Worm (Caenorhabditis elegans) whole organism, L1 larva: Measurements from ENCODE around the gene F10E9.7.
A peak's percentile ranks its signal among the peaks of the same experiment; 100 is the strongest.
"Not testable (repeated sequence)": the region's sequence is repeated elsewhere in the genome, so short reads cannot be mapped to it uniquely, and the experiment has no call there.

Source experiments
- C04F5.9 ChIP-seq: sonication (generic microtip); optimal IDR thresholded peaks from 2 replicates; lab custom pipeline; 2016; ENCODE audit warnings: missing genetic modification characterization, missing compliant biosample characterization
- C16A3.4 ChIP-seq: fragments of 150-350 bp; optimal IDR thresholded peaks from 2 replicates; lab custom pipeline; 2014; ENCODE audit warnings: missing biosample characterization, missing genetic modification characterization
- C34B4.2 ChIP-seq: sonication (generic microtip); optimal IDR thresholded peaks from 2 replicates; lab custom pipeline; 2017; ENCODE audit warnings: mild to moderate bottlenecking, missing genetic modification characterization, missing compliant biosample characterization
- F16B12.6 ChIP-seq: fragments of 150-350 bp; optimal IDR thresholded peaks from 2 replicates; lab custom pipeline; 2014; ENCODE audit warnings: missing biosample characterization, missing genetic modification characterization
- Y116A8C.19 ChIP-seq: sonication (generic microtip); optimal IDR thresholded peaks from 2 replicates; lab custom pipeline; 2016; ENCODE audit warnings: missing compliant biosample characterization, missing genetic modification characterization, borderline replicate concordance
- alr-1 ChIP-seq: fragments of 200-800 bp; sonication (Bioruptor generic); optimal IDR thresholded peaks from 2 replicates; lab custom pipeline; 2018; ENCODE audit warnings: borderline replicate concordance, mild to moderate bottlenecking, missing genetic modification characterization, missing compliant biosample characterization
- ama-1 ChIP-seq: fragments of 150-350 bp; optimal IDR thresholded peaks from 2 replicates; lab custom pipeline; 2014
- blmp-1 ChIP-seq: fragments of 150-350 bp; optimal IDR thresholded peaks from 2 replicates; lab custom pipeline; 2014; ENCODE audit warnings: missing biosample characterization, missing genetic modification characterization
- ceh-63 ChIP-seq: fragments of 200-800 bp; sonication (Bioruptor generic); optimal IDR thresholded peaks from 2 replicates; lab custom pipeline; 2018; ENCODE audit warnings: mild to moderate bottlenecking, missing genetic modification characterization, missing compliant biosample characterization
- ceh-82 ChIP-seq, 3 experiments: fragments of 150-350 bp in 1 of 3; sonication (generic microtip) in 2 of 3; optimal IDR thresholded peaks; 2 replicates each; lab custom pipeline; 2014 to 2017; ENCODE audit warnings: missing biosample characterization in 3 of 3, missing genetic modification characterization in 3 of 3
- dpl-1 ChIP-seq, 3 experiments: fragments of 150-350 bp in 2 of 3; sonication (generic microtip) in 1 of 3; optimal IDR thresholded peaks; 2 replicates each; lab custom pipeline; 2014 to 2017; ENCODE audit warnings: missing biosample characterization in 3 of 3, missing genetic modification characterization in 3 of 3, missing genetic modification reagents in 3 of 3
- efl-1 ChIP-seq, 4 experiments: fragments of 150-350 bp; optimal IDR thresholded peaks in 3 of 4; peaks in 1 of 4; 1 replicate in 1 of 4; 2 replicates in 3 of 4; lab custom pipeline; 2014; ENCODE audit warnings: missing biosample characterization in 2 of 4, missing genetic modification characterization in 2 of 4, missing genetic modification reagents in 2 of 4
- elt-2 ChIP-seq: sonication (generic microtip); optimal IDR thresholded peaks from 2 replicates; lab custom pipeline; 2016; ENCODE audit warnings: missing genetic modification characterization, mild to moderate bottlenecking, inconsistent platforms, missing compliant biosample characterization, missing genetic modification reagents
- elt-3 ChIP-seq, 6 experiments: fragments of 150-350 bp in 1 of 6; sonication (generic microtip); optimal IDR thresholded peaks; 2 replicates each; lab custom pipeline; 2017 to 2018; ENCODE audit warnings: missing biosample characterization in 6 of 6, missing genetic modification characterization in 6 of 6, inconsistent platforms in 1 of 6
- fkh-10 ChIP-seq: sonication (generic microtip); optimal IDR thresholded peaks from 2 replicates; lab custom pipeline; 2017; ENCODE audit warnings: missing biosample characterization, missing genetic modification reagents, missing genetic modification characterization
- fkh-4 ChIP-seq: sonication (generic microtip); optimal IDR thresholded peaks from 2 replicates; lab custom pipeline; 2016; ENCODE audit warnings: missing compliant biosample characterization, missing genetic modification characterization, borderline replicate concordance
- fkh-8 ChIP-seq: sonication (generic microtip); optimal IDR thresholded peaks from 2 replicates; lab custom pipeline; 2016; ENCODE audit warnings: mild to moderate bottlenecking, missing genetic modification characterization, missing compliant biosample characterization
- grh-1 ChIP-seq: fragments of 200-800 bp; sonication (Bioruptor generic); IDR thresholded peaks from 2 replicates; pipeline ENCODE4 v1.3.6; 2022; ENCODE audit warnings: missing genetic modification reagents, missing genetic modification characterization, missing compliant biosample characterization
- hlh-4 ChIP-seq: sonication (generic microtip); optimal IDR thresholded peaks from 2 replicates; lab custom pipeline; 2016; ENCODE audit warnings: mild to moderate bottlenecking, missing genetic modification characterization, missing compliant biosample characterization
- hpl-2 ChIP-seq: fragments of 150-350 bp; optimal IDR thresholded peaks from 2 replicates; lab custom pipeline; 2014; ENCODE audit warnings: missing biosample characterization, missing genetic modification reagents, missing genetic modification characterization
- irx-1 ChIP-seq: sonication (generic microtip); optimal IDR thresholded peaks from 2 replicates; lab custom pipeline; 2016; ENCODE audit warnings: missing genetic modification characterization, missing compliant biosample characterization
- lin-35 ChIP-seq, 2 experiments: fragments of 150-350 bp; optimal IDR thresholded peaks; 2 replicates each; lab custom pipeline; 2014; ENCODE audit warnings: missing biosample characterization in 2 of 2, missing genetic modification characterization in 2 of 2, missing genetic modification reagents in 2 of 2
- lin-39 ChIP-seq: fragments of 150-350 bp; optimal IDR thresholded peaks from 2 replicates; lab custom pipeline; 2014; ENCODE audit warnings: missing biosample characterization, missing genetic modification reagents, missing genetic modification characterization
- lsy-2 ChIP-seq, 2 experiments: fragments of 150-350 bp; optimal IDR thresholded peaks; 2 replicates each; lab custom pipeline; 2014; ENCODE audit warnings: missing biosample characterization in 2 of 2, missing genetic modification characterization in 2 of 2
- mab-9 ChIP-seq: fragments of 200-800 bp; sonication (Bioruptor generic); IDR thresholded peaks from 2 replicates; pipeline ENCODE4 v1.3.6; 2022; ENCODE audit warnings: missing genetic modification reagents, missing genetic modification characterization, missing compliant biosample characterization
- mep-1 ChIP-seq: fragments of 150-350 bp; optimal IDR thresholded peaks from 2 replicates; lab custom pipeline; 2014; ENCODE audit warnings: missing biosample characterization, missing genetic modification characterization
- nhr-47 ChIP-seq: sonication (generic microtip); optimal IDR thresholded peaks from 2 replicates; lab custom pipeline; 2016; ENCODE audit warnings: mild to moderate bottlenecking, missing genetic modification characterization, moderate library complexity, missing compliant biosample characterization
- nhr-71 ChIP-seq: sonication (generic microtip); optimal IDR thresholded peaks from 2 replicates; lab custom pipeline; 2016; ENCODE audit warnings: mild to moderate bottlenecking, missing genetic modification characterization, moderate library complexity, missing compliant biosample characterization
- nhr-76 ChIP-seq: sonication (generic microtip); optimal IDR thresholded peaks from 2 replicates; lab custom pipeline; 2017; ENCODE audit warnings: missing biosample characterization, missing genetic modification characterization
- nhr-85 ChIP-seq: sonication (generic microtip); peaks from one replicate; lab custom pipeline; 2016; ENCODE audit warnings: missing genetic modification characterization, inconsistent platforms, missing compliant biosample characterization
- pag-3 ChIP-seq: sonication (generic microtip); optimal IDR thresholded peaks from 2 replicates; lab custom pipeline; 2017; ENCODE audit warnings: missing genetic modification characterization, mild to moderate bottlenecking, missing compliant biosample characterization, antibody characterized with exemption, borderline replicate concordance; ENCODE audit not compliant: insufficient read depth
- pax-3 ChIP-seq: fragments of 200-800 bp; sonication (Bioruptor generic); optimal IDR thresholded peaks from 2 replicates; lab custom pipeline; 2018; ENCODE audit warnings: mild to moderate bottlenecking, missing genetic modification characterization, moderate library complexity, missing compliant biosample characterization
- rnt-1 ChIP-seq: sonication (generic microtip); optimal IDR thresholded peaks from 2 replicates; lab custom pipeline; 2016; ENCODE audit warnings: mild to moderate bottlenecking, missing genetic modification characterization, moderate library complexity, missing compliant biosample characterization
- skn-1 ChIP-seq: fragments of 150-350 bp; optimal IDR thresholded peaks from 2 replicates; lab custom pipeline; 2014; ENCODE audit warnings: missing biosample characterization, missing genetic modification characterization
- snu-23 ChIP-seq: sonication (generic microtip); optimal IDR thresholded peaks from 2 replicates; lab custom pipeline; 2016; ENCODE audit warnings: missing genetic modification characterization, missing compliant biosample characterization
- sup-37 ChIP-seq: fragments of 200-800 bp; sonication (Bioruptor generic); optimal IDR thresholded peaks from 2 replicates; lab custom pipeline; 2018; ENCODE audit warnings: mild to moderate bottlenecking, missing genetic modification characterization, missing compliant biosample characterization
- tbx-2 ChIP-seq: sonication (generic microtip); optimal IDR thresholded peaks from 2 replicates; lab custom pipeline; 2016; ENCODE audit warnings: missing genetic modification characterization, missing compliant biosample characterization
- unc-130 ChIP-seq: fragments of 150-350 bp; optimal IDR thresholded peaks from 2 replicates; lab custom pipeline; 2017; ENCODE audit warnings: missing biosample characterization, missing genetic modification characterization, inconsistent platforms
- unc-62 ChIP-seq: fragments of 150-350 bp; optimal IDR thresholded peaks from 2 replicates; lab custom pipeline; 2014; ENCODE audit warnings: missing biosample characterization, missing genetic modification reagents, missing genetic modification characterization
- unc-98 ChIP-seq: fragments of 200-800 bp; sonication (Bioruptor generic); IDR thresholded peaks from 2 replicates; pipeline ENCODE4 v1.3.6; 2022; ENCODE audit warnings: missing genetic modification characterization, missing compliant biosample characterization
- zag-1 ChIP-seq: fragments of 150-350 bp; optimal IDR thresholded peaks from 2 replicates; lab custom pipeline; 2014; ENCODE audit warnings: missing biosample characterization, missing genetic modification characterization
- zip-4 ChIP-seq: fragments of 200-800 bp; sonication (Bioruptor generic); optimal IDR thresholded peaks from 2 replicates; lab custom pipeline; 2018; ENCODE audit warnings: mild to moderate bottlenecking, missing genetic modification characterization, moderate library complexity, missing compliant biosample characterization
- ztf-4 ChIP-seq: fragments of 150-350 bp; optimal IDR thresholded peaks from 2 replicates; lab custom pipeline; 2014; ENCODE audit warnings: missing biosample characterization, missing genetic modification characterization

The F10E9.7 gene

DNA sequence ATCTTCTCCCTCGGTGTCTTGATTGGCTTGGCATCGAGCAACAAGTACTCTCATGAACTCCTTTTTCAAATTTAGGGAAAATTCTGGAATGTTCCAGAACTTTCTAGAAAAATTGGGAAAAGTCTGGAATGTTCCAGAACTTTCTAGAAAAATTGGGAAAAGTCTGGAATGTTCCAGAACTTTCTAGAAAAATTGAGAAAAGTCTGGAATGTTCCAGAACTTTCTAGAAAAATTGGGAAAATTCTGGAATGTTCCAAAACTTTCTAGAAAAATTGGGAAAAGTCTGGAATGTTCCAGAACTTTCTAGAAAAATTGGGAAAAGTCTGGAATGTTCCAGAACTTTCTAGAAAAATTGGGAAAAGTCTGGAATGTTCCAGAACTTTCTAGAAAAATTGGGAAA, 37.0 kb upstream of the F10E9.7 start, which contains the start of gene ZC262.7:
ZC262.7 (minus strand) TSS at position 54 of the 400 bp plus-strand sequence.
- TF ChIP-seq hpl-2 (GFP tag; lab: Kevin White, UChicago); Y116A8C.19 (tag; lab: Kevin White, UChicago); hlh-4 (tag; lab: Kevin White, UChicago): not testable (repeated sequence)

DNA sequence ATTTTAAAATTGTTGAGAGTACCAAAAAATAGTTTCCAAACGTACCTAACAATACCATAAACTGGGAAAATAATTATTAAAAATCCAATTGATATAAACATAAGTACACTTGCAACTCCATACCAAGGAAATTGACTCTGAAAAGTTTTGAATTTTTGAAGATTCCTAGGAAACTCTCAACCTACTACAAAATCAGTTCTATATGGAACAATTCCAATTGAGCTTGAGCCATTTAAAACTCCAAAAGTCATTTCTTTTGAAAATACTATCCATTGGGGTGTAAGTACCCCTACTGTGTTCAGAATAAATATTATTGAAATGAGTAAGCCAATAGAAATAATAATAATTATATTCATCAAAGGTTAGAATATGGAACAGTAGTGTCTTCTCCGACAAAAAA, 32.1 kb upstream of the F10E9.7 start, which contains the start of gene clc-28:
clc-28 (minus strand) TSS at position 101 of the 400 bp plus-strand sequence.
- TF ChIP-seq ceh-82 (tag; optimal IDR thresholded peaks at IDR 0.05; lab: Kevin White, UChicago); ama-1 (lab: Kevin White, UChicago); unc-62 (GFP tag; lab: Kevin White, UChicago): not testable (repeated sequence)
- TF ChIP-seq, all 84 proteins: peak for 0; not testable (repeated sequence) for 84

DNA sequence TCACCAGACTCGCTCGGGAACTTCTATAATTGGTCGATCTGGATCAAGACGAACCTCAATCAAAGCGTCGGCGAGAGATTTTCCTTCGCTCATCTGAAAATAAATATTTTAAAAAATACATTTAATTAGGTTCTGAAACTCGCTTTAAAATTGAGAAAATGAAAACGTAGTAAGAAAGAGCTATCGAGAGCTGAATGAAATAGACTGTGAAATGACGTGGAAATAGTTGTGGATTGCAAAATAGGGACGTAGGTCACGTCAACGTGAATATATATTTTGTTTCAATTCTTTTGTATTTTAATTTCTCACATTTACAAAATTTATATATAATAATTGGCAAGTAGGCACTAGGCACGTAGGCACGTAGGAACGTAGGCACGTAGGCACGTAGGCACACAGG, 27.2 kb upstream of the F10E9.7 start, which contains the start of gene ZC262.4:
ZC262.4 (minus strand) TSS at position 101 of the 400 bp plus-strand sequence.
- TF ChIP-seq fkh-4 (tag; lab: Kevin White, UChicago): no peak
- TF ChIP-seq lin-39 (tag; lab: Kevin White, UChicago): no peak
- TF ChIP-seq unc-98: no peak
- no peak for TF ChIP-seq irx-1 (tag; lab: Kevin White, UChicago)
- no peak for TF ChIP-seq ztf-4 (tag; lab: Kevin White, UChicago)
- TF ChIP-seq zag-1 (tag; lab: Kevin White, UChicago): no peak
- no peak for TF ChIP-seq skn-1 (tag; lab: Kevin White, UChicago)
- no peak for TF ChIP-seq elt-2
- no peak for TF ChIP-seq grh-1 (GFP tag; lab: Robert Waterston, UW)
- TF ChIP-seq hlh-4 (tag; lab: Kevin White, UChicago): no peak
- no peak for TF ChIP-seq unc-130 (tag; lab: Kevin White, UChicago)
- TF ChIP-seq, all 84 proteins: peak for 0

DNA sequence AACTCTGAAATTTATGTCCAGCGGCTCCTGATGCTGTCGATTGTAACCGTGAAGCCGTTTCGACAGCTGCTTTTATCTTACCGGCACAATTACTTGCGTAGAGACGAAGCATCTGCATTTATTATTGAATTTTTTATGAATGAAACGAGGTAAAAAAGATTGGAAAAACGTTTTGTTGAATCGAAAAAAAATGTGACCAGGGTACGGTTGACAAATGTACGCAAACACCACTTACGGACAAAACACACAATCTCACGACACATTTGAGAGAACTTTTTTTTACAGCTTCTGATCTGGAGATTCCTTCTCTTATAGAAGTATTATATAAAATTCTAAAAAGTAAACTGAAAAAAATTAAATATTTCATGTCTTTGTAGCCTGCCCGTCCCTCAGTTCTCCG, 24.5 kb upstream of the F10E9.7 start, which contains the start of the genes mrps-18A and ZC262.2:
mrps-18A (minus strand) TSS at position 141 of the 400 bp plus-strand sequence.
ZC262.2 (plus strand) TSS at position 284 of the 400 bp plus-strand sequence.
- TF ChIP-seq F16B12.6 (tag; lab: Kevin White, UChicago): peak; percentile 83
- TF ChIP-seq fkh-8 (tag; lab: Kevin White, UChicago): no peak
- no peak for TF ChIP-seq ztf-4 (tag; lab: Kevin White, UChicago)
- TF ChIP-seq efl-1 (optimal IDR thresholded peaks at IDR 0.05; lab: Kevin White, UChicago): peak; percentile 49 to 65
- TF ChIP-seq efl-1 (GFP tag; optimal IDR thresholded peaks at IDR 0.05 in 1 of 2; lab: Kevin White, UChicago): peak; percentile 69 to 85
- no peak for TF ChIP-seq sup-37
- no peak for TF ChIP-seq nhr-85 (tag; lab: Kevin White, UChicago)
- peak; percentile 66 for TF ChIP-seq mep-1
- TF ChIP-seq ceh-82 (tag; optimal IDR thresholded peaks at IDR 0.05; lab: Kevin White, UChicago): peak in 1 of 3 experiments; percentile 28
- TF ChIP-seq nhr-71: peak; percentile 24
- TF ChIP-seq C04F5.9 (tag; lab: Kevin White, UChicago): peak; percentile 27
- peak; percentile 10 for TF ChIP-seq rnt-1 (tag; lab: Kevin White, UChicago)
- TF ChIP-seq pax-3: no peak
- TF ChIP-seq lin-35 (GFP tag; optimal IDR thresholded peaks at IDR 0.05; lab: Kevin White, UChicago): peak; percentile 60 to 76
- peak; percentile 0 for TF ChIP-seq tbx-2 (tag; lab: Kevin White, UChicago)
- peak; percentile 18 for TF ChIP-seq nhr-47 (tag; lab: Kevin White, UChicago)
- peak; percentile 91 to 98 for TF ChIP-seq lsy-2 (tag; optimal IDR thresholded peaks at IDR 0.05; lab: Kevin White, UChicago)
- peak; percentile 55 for TF ChIP-seq unc-130 (tag; lab: Kevin White, UChicago)
- TF ChIP-seq ceh-63 (GFP tag; lab: Kevin White, UChicago): no peak
- TF ChIP-seq pag-3: no peak
- no peak for TF ChIP-seq C16A3.4 (tag; lab: Kevin White, UChicago)
- peak; percentile 43 to 65 (median 45) for TF ChIP-seq dpl-1 (GFP tag; optimal IDR thresholded peaks at IDR 0.05; lab: Kevin White, UChicago)
- TF ChIP-seq skn-1 (tag; lab: Kevin White, UChicago): no peak
- TF ChIP-seq mab-9: no peak
- peak in 1 of 6 experiments; percentile 25 for TF ChIP-seq elt-3 (tag; optimal IDR thresholded peaks at IDR 0.05; lab: Kevin White, UChicago)
- TF ChIP-seq alr-1 (tag; lab: Kevin White, UChicago): no peak
- peak; percentile 45 for TF ChIP-seq snu-23 (GFP tag; lab: Kevin White, UChicago)
- peak; percentile 14 for TF ChIP-seq blmp-1 (tag; lab: Kevin White, UChicago)
- no peak for TF ChIP-seq zip-4 (GFP tag; lab: Kevin White, UChicago)
- TF ChIP-seq nhr-76 (tag; lab: Kevin White, UChicago): no peak
- TF ChIP-seq C34B4.2 (tag; lab: Kevin White, UChicago): no peak
- TF ChIP-seq irx-1 (tag; lab: Kevin White, UChicago): peak; percentile 22
- TF ChIP-seq fkh-10 (GFP tag; lab: Kevin White, UChicago): no peak
